Fruit fly (Drosophila melanogaster) whole organism, wandering third instar larva: Measurements from ENCODE around the gene att-ORFB.

Source experiments
- Abd-B ChIP-seq: fragments of >200 bp; optimal IDR thresholded peaks from 2 replicates; lab custom pipeline; 2017; ENCODE audit warnings: missing biosample characterization, missing genetic modification characterization
- CG32264 ChIP-seq: fragments of 200-800 bp; sonication (Bioruptor generic); optimal IDR thresholded peaks from 2 replicates; lab custom pipeline; 2016; ENCODE audit warnings: missing biosample characterization, missing genetic modification characterization
- CG9705 ChIP-seq: fragments of 200-800 bp; sonication (Bioruptor generic); optimal IDR thresholded peaks from 2 replicates; lab custom pipeline; 2018; ENCODE audit warnings: missing biosample characterization, mild to moderate bottlenecking, missing genetic modification characterization
- CrebA ChIP-seq: fragments of 200-800 bp; sonication (Bioruptor generic); optimal IDR thresholded peaks from 2 replicates; lab custom pipeline; 2016; ENCODE audit warnings: missing biosample characterization, mild to moderate bottlenecking, missing genetic modification characterization, borderline replicate concordance
- Dfd ChIP-seq: fragments of >200 bp; optimal IDR thresholded peaks from 2 replicates; lab custom pipeline; 2017; ENCODE audit warnings: missing biosample characterization, missing genetic modification characterization
- Dif ChIP-seq: fragments of 200-275, 200-300 bp; sonication (Bioruptor generic); optimal IDR thresholded peaks from 2 replicates; lab custom pipeline; 2018; ENCODE audit warnings: missing biosample characterization, missing genetic modification characterization; ENCODE audit not compliant: partially characterized antibody
- GATAd ChIP-seq: sonication (Bioruptor generic); optimal IDR thresholded peaks from 2 replicates; lab custom pipeline; 2016; ENCODE audit warnings: missing biosample characterization, missing genetic modification characterization
- HLH106 ChIP-seq: fragments of 200-800 bp; optimal IDR thresholded peaks from 3 replicates; lab custom pipeline; 2019; ENCODE audit warnings: missing biosample characterization, mild to moderate bottlenecking, missing genetic modification characterization, moderate library complexity
- Hnf4 ChIP-seq: fragments of 200-800 bp; sonication (Bioruptor generic); optimal IDR thresholded peaks from 2 replicates; lab custom pipeline; 2016; ENCODE audit warnings: missing biosample characterization, mild to moderate bottlenecking, missing genetic modification characterization
- Hr78 ChIP-seq: fragments of >200 bp; optimal IDR thresholded peaks from 2 replicates; lab custom pipeline; 2017; ENCODE audit warnings: missing biosample characterization, missing genetic modification characterization
- Hr83 ChIP-seq: fragments of 200-300 bp; sonication (Bioruptor generic); optimal IDR thresholded peaks from 2 replicates; lab custom pipeline; 2016; ENCODE audit warnings: missing biosample characterization, mild to moderate bottlenecking, missing genetic modification characterization, moderate library complexity; ENCODE audit not compliant: poor library complexity, severe bottlenecking
- Jra ChIP-seq: sonication (Bioruptor generic); optimal IDR thresholded peaks from 2 replicates; lab custom pipeline; 2016; ENCODE audit warnings: missing biosample characterization, missing genetic modification characterization
- Mio ChIP-seq: sonication (Bioruptor generic); optimal IDR thresholded peaks from 2 replicates; lab custom pipeline; 2016; ENCODE audit warnings: missing biosample characterization, missing genetic modification characterization
- Myc ChIP-seq: fragments of >200 bp; optimal IDR thresholded peaks from 2 replicates; lab custom pipeline; 2017
- N ChIP-seq: fragments of >200 bp; optimal IDR thresholded peaks from 2 replicates; lab custom pipeline; 2018; ENCODE audit warnings: missing biosample characterization, missing external identifiers, missing genetic modification characterization
- OdsH ChIP-seq: fragments of 200-800 bp; sonication (Bioruptor generic); optimal IDR thresholded peaks from 2 replicates; lab custom pipeline; 2016; ENCODE audit warnings: missing biosample characterization, mild to moderate bottlenecking, missing genetic modification characterization
- Rel ChIP-seq, 2 experiments: fragments of 200-800 bp; sonication (Bioruptor generic) in 1 of 2; optimal IDR thresholded peaks; 2 replicates in 1 of 2; 3 replicates in 1 of 2; lab custom pipeline; 2016 to 2019; ENCODE audit warnings: mild to moderate bottlenecking in 2 of 2, missing biosample characterization in 2 of 2, missing genetic modification characterization in 2 of 2, moderate library complexity in 1 of 2
- Sp1 ChIP-seq: fragments of 200-800 bp; sonication (Bioruptor generic); optimal IDR thresholded peaks from 3 replicates; lab custom pipeline; 2019; ENCODE audit warnings: missing biosample characterization, mild to moderate bottlenecking, missing genetic modification characterization, moderate library complexity
- Vsx2 ChIP-seq: fragments of 200-300, 225-300 bp; sonication (Bioruptor generic); optimal IDR thresholded peaks from 2 replicates; lab custom pipeline; 2018; ENCODE audit warnings: missing biosample characterization, missing genetic modification characterization; ENCODE audit not compliant: partially characterized antibody
- br ChIP-seq: fragments of 200-800 bp; sonication (Bioruptor generic); optimal IDR thresholded peaks from 2 replicates; lab custom pipeline; 2016; ENCODE audit warnings: missing biosample characterization, missing genetic modification characterization
- brk ChIP-seq: fragments of 200-800 bp; sonication (Bioruptor generic); optimal IDR thresholded peaks from 2 replicates; lab custom pipeline; 2016; ENCODE audit warnings: missing biosample characterization, mild to moderate bottlenecking, missing genetic modification characterization
- dl ChIP-seq, 2 experiments: fragments of 175-275, 200-275 bp in 1 of 2; fragments of 200-275 bp in 1 of 2; sonication (Bioruptor generic); optimal IDR thresholded peaks; lab custom pipeline; 2018; ENCODE audit warnings: mild to moderate bottlenecking in 2 of 2, missing biosample characterization in 2 of 2, missing genetic modification characterization in 2 of 2, moderate library complexity in 2 of 2; ENCODE audit not compliant: partially characterized antibody in 2 of 2, insufficient read depth in 1 of 2
- dmrt93B ChIP-seq: fragments of 200-800 bp; sonication (Bioruptor generic); optimal IDR thresholded peaks from 2 replicates; lab custom pipeline; 2018; ENCODE audit warnings: missing biosample characterization, mild to moderate bottlenecking, missing genetic modification characterization
- dsf ChIP-seq: sonication (Bioruptor generic); optimal IDR thresholded peaks from 2 replicates; lab custom pipeline; 2016; ENCODE audit warnings: missing biosample characterization, missing genetic modification characterization, borderline replicate concordance
- ey ChIP-seq: fragments of 200-800 bp; sonication (Bioruptor generic); optimal IDR thresholded peaks from 2 replicates; lab custom pipeline; 2016; ENCODE audit warnings: missing biosample characterization, missing genetic modification characterization
- foxo ChIP-seq, 2 experiments: fragments of 200-800 bp; sonication (Bioruptor generic); optimal IDR thresholded peaks; 2 replicates in 1 of 2; 3 replicates in 1 of 2; lab custom pipeline; 2016 to 2017; ENCODE audit warnings: missing biosample characterization in 2 of 2, missing genetic modification characterization in 2 of 2
- fru ChIP-seq: fragments of 200-800 bp; sonication (Bioruptor generic); optimal IDR thresholded peaks from 3 replicates; lab custom pipeline; 2016; ENCODE audit warnings: missing biosample characterization, mild to moderate bottlenecking, missing genetic modification characterization
- h ChIP-seq: fragments of 200-800 bp; sonication (Bioruptor generic); optimal IDR thresholded peaks from 3 replicates; lab custom pipeline; 2016; ENCODE audit warnings: missing biosample characterization, mild to moderate bottlenecking, missing genetic modification characterization
- jim ChIP-seq: fragments of 175-275, 200-325 bp; sonication (Bioruptor generic); optimal IDR thresholded peaks from 2 replicates; lab custom pipeline; 2016; ENCODE audit warnings: missing biosample characterization, mild to moderate bottlenecking, missing genetic modification characterization
- lola ChIP-seq: fragments of >200 bp; optimal IDR thresholded peaks from 2 replicates; lab custom pipeline; 2017; ENCODE audit warnings: missing biosample characterization, missing genetic modification characterization
- pan ChIP-seq: fragments of >200 bp; optimal IDR thresholded peaks from 2 replicates; lab custom pipeline; 2017
- psq ChIP-seq: fragments of 200-800 bp; sonication (Bioruptor generic); optimal IDR thresholded peaks from 3 replicates; lab custom pipeline; 2017; ENCODE audit warnings: missing biosample characterization, mild to moderate bottlenecking, missing genetic modification characterization, moderate library complexity
- rgr ChIP-seq: fragments of 200-800 bp; sonication (Bioruptor generic); optimal IDR thresholded peaks from 3 replicates; lab custom pipeline; 2016; ENCODE audit warnings: missing biosample characterization, mild to moderate bottlenecking, missing genetic modification characterization
- sage ChIP-seq: fragments of 200-800 bp; sonication (Bioruptor generic); optimal IDR thresholded peaks from 2 replicates; lab custom pipeline; 2016; ENCODE audit warnings: missing biosample characterization, mild to moderate bottlenecking, missing genetic modification characterization
- sv ChIP-seq: fragments of 200-800 bp; sonication (Bioruptor generic); optimal IDR thresholded peaks from 3 replicates; lab custom pipeline; 2016; ENCODE audit warnings: missing biosample characterization, missing genetic modification characterization
- tai ChIP-seq: sonication (Bioruptor generic); optimal IDR thresholded peaks from 2 replicates; lab custom pipeline; 2016; ENCODE audit warnings: missing biosample characterization, missing genetic modification characterization
- usp ChIP-seq: fragments of >200 bp; optimal IDR thresholded peaks from 2 replicates; lab custom pipeline; 2017; ENCODE audit warnings: missing biosample characterization, missing genetic modification characterization
- woc ChIP-seq: sonication (Bioruptor generic); optimal IDR thresholded peaks from 2 replicates; lab custom pipeline; 2016; ENCODE audit warnings: missing biosample characterization, mild to moderate bottlenecking, missing genetic modification characterization

The att-ORFB gene

dm6 chr3R:20567507-20568222 lies 13.5 kb upstream of the att-ORFB start:
- TF ChIP-seq sage (GFP tag; lab: Kevin White, UChicago) (no peak), lola (no peak), N (GFP tag; lab: Kevin White, UChicago) (no peak), dl (GFP tag; optimal IDR thresholded peaks at IDR 0.05; lab: Kevin White, UChicago; ENCODE audit: insufficient read depth in 1 of 2, partially characterized antibody in 2 of 2) (no peak), sv (GFP tag; lab: Kevin White, UChicago) (no peak), Mio (GFP tag; lab: Kevin White, UChicago) (no peak), GATAd (no peak), Jra (no peak), Rel (GFP tag; optimal IDR thresholded peaks at IDR 0.05; lab: Kevin White, UChicago) (no peak), Rel (tag; optimal IDR thresholded peaks at IDR 0.05; lab: Kevin White, UChicago) (no peak), psq (no peak), h (GFP tag; lab: Kevin White, UChicago) (no peak), rgr (no peak)

dm6 chr3R:20565546-20565948 lies 11.3 kb upstream of the att-ORFB start:
- no peak for TF ChIP-seq Mio (GFP tag; lab: Kevin White, UChicago)
- no peak for TF ChIP-seq jim (GFP tag; lab: Kevin White, UChicago)
- TF ChIP-seq tai (GFP tag; lab: Kevin White, UChicago): no peak
- no peak for TF ChIP-seq N (GFP tag; lab: Kevin White, UChicago)
- no peak for TF ChIP-seq dmrt93B (GFP tag; lab: Kevin White, UChicago)
- TF ChIP-seq GATAd: no peak
- TF ChIP-seq sv (GFP tag; lab: Kevin White, UChicago): no peak
- peak; percentile 2 for TF ChIP-seq br (GFP tag; lab: Kevin White, UChicago)
- TF ChIP-seq OdsH (GFP tag; lab: Kevin White, UChicago): peak; percentile 5
- no peak for TF ChIP-seq dsf
- peak; percentile 47 for TF ChIP-seq Rel (GFP tag; optimal IDR thresholded peaks at IDR 0.05; lab: Kevin White, UChicago)
- TF ChIP-seq Rel (tag; optimal IDR thresholded peaks at IDR 0.05; lab: Kevin White, UChicago): peak; percentile 51
- no peak for TF ChIP-seq Hr83
- no peak for TF ChIP-seq rgr
- no peak for TF ChIP-seq foxo (GFP tag; optimal IDR thresholded peaks at IDR 0.05; lab: Kevin White, UChicago)
- no peak for TF ChIP-seq CG32264
- TF ChIP-seq Hr78: no peak
- TF ChIP-seq CrebA (GFP tag; lab: Kevin White, UChicago): no peak
- peak in 1 of 2 experiments; percentile 54 for TF ChIP-seq dl (GFP tag; optimal IDR thresholded peaks at IDR 0.05; lab: Kevin White, UChicago; ENCODE audit: insufficient read depth in 1 of 2, partially characterized antibody in 2 of 2)
- TF ChIP-seq Jra: no peak
- TF ChIP-seq ey (GFP tag; lab: Kevin White, UChicago): no peak
- no peak for TF ChIP-seq fru (GFP tag; lab: Kevin White, UChicago)
- no peak for TF ChIP-seq Dfd
- TF ChIP-seq h (GFP tag; lab: Kevin White, UChicago): peak; percentile 10
- no peak for TF ChIP-seq woc (GFP tag; lab: Kevin White, UChicago)
- TF ChIP-seq Sp1 (GFP tag; lab: Kevin White, UChicago): peak; percentile 10
- peak; percentile 65 for TF ChIP-seq Dif (GFP tag; lab: Kevin White, UChicago)
- no peak for TF ChIP-seq Abd-B (GFP tag; lab: Kevin White, UChicago)
- TF ChIP-seq CG9705: no peak
- TF ChIP-seq Hnf4: no peak
- TF ChIP-seq usp (GFP tag; lab: Kevin White, UChicago): no peak
- no peak for TF ChIP-seq lola
- TF ChIP-seq sage (GFP tag; lab: Kevin White, UChicago): peak; percentile 32
- TF ChIP-seq pan (lab: Kevin White, UChicago): no peak
- TF ChIP-seq brk (GFP tag; lab: Kevin White, UChicago): no peak
- TF ChIP-seq Myc (lab: Kevin White, UChicago): no peak
- no peak for TF ChIP-seq psq
- TF ChIP-seq Vsx2 (GFP tag; lab: Kevin White, UChicago): no peak
- no peak for TF ChIP-seq HLH106 (tag; lab: Kevin White, UChicago)
